Fruit fly (Drosophila melanogaster) whole organism, embryonic: ENCODE data around the gene Mkp3.

ENCODE experiments used
- Ada2b ChIP-seq: fragments of 200-800 bp; sonication (Bioruptor generic); IDR thresholded peaks from 2 replicates; pipeline ENCODE4 v1.3.6; 2022; ENCODE audit warnings: missing biosample characterization, missing genetic modification characterization
- Adf1 ChIP-seq: fragments of 200-800 bp; sonication (Bioruptor generic); IDR thresholded peaks from 2 replicates; pipeline ENCODE4 v1.3.6; 2022; ENCODE audit warnings: missing biosample characterization, missing genetic modification characterization
- B-H2 ChIP-seq: fragments of 200-800 bp; sonication (Bioruptor generic); optimal IDR thresholded peaks from 2 replicates; lab custom pipeline; 2018; ENCODE audit warnings: missing biosample characterization, mild to moderate bottlenecking, missing genetic modification characterization
- BEAF-32 ChIP-seq: fragments of 200-800 bp; sonication (Bioruptor generic); optimal IDR thresholded peaks from 3 replicates; lab custom pipeline; 2017; ENCODE audit warnings: missing biosample characterization, missing genetic modification characterization, mild to moderate bottlenecking, moderate library complexity, missing genetic modification reagents
- Blimp-1 ChIP-seq: fragments of 200-800 bp; sonication (Bioruptor generic); optimal IDR thresholded peaks from 3 replicates; lab custom pipeline; 2018; ENCODE audit warnings: missing biosample characterization, missing genetic modification characterization, mild to moderate bottlenecking, moderate library complexity, missing genetic modification reagents
- CG11093 ChIP-seq: fragments of 200-800 bp; sonication (Bioruptor generic); IDR thresholded peaks from 3 replicates; pipeline ENCODE4 v1.3.6; 2022; ENCODE audit warnings: missing biosample characterization, missing genetic modification characterization
- CG13624 ChIP-seq: fragments of 200-800 bp; sonication (Bioruptor generic); optimal IDR thresholded peaks from 2 replicates; lab custom pipeline; 2016; ENCODE audit warnings: missing biosample characterization, missing genetic modification characterization
- CG15011 ChIP-seq: fragments of 200-800 bp; sonication (Bioruptor generic); optimal IDR thresholded peaks from 3 replicates; lab custom pipeline; 2018; ENCODE audit warnings: missing biosample characterization, mild to moderate bottlenecking, missing genetic modification characterization
- CG17385 ChIP-seq: fragments of 200-800 bp; sonication (Bioruptor generic); optimal IDR thresholded peaks from 3 replicates; lab custom pipeline; 2018; ENCODE audit warnings: missing biosample characterization, mild to moderate bottlenecking, missing genetic modification characterization
- CG17802 ChIP-seq: fragments of 200-800 bp; sonication (Bioruptor generic); optimal IDR thresholded peaks from 2 replicates; lab custom pipeline; 2018; ENCODE audit warnings: missing biosample characterization, mild to moderate bottlenecking, missing genetic modification characterization, moderate library complexity
- CG18476 ChIP-seq: fragments of 200-800 bp; sonication (Bioruptor generic); optimal IDR thresholded peaks from 2 replicates; lab custom pipeline; 2016; ENCODE audit warnings: missing biosample characterization, mild to moderate bottlenecking, missing genetic modification characterization
- CG18599 ChIP-seq: fragments of 200-800 bp; sonication (Bioruptor generic); optimal IDR thresholded peaks from 3 replicates; lab custom pipeline; 2017; ENCODE audit warnings: missing biosample characterization, missing genetic modification characterization, mild to moderate bottlenecking, moderate library complexity, missing genetic modification reagents
- CG32532 ChIP-seq: fragments of 200-800 bp; sonication (Bioruptor generic); IDR thresholded peaks from 2 replicates; pipeline ENCODE4 v1.3.6; 2022; ENCODE audit warnings: missing biosample characterization, missing genetic modification characterization
- CG7556 ChIP-seq: fragments of 200-800 bp; sonication (Bioruptor generic); optimal IDR thresholded peaks from 2 replicates; lab custom pipeline; 2017; ENCODE audit warnings: missing biosample characterization, mild to moderate bottlenecking, missing genetic modification characterization
- CG8281 ChIP-seq: fragments of 200-800 bp; sonication (Bioruptor generic); optimal IDR thresholded peaks from 2 replicates; lab custom pipeline; 2018; ENCODE audit warnings: missing biosample characterization, mild to moderate bottlenecking, missing genetic modification characterization, moderate library complexity
- CG9797 ChIP-seq: fragments of 200-800 bp; sonication (Bioruptor generic); optimal IDR thresholded peaks from 3 replicates; lab custom pipeline; 2018; ENCODE audit warnings: missing biosample characterization, mild to moderate bottlenecking, missing genetic modification characterization
- D19B ChIP-seq: fragments of 200-800 bp; sonication (Bioruptor generic); optimal IDR thresholded peaks from 2 replicates; lab custom pipeline; 2017; ENCODE audit warnings: missing biosample characterization, mild to moderate bottlenecking, missing genetic modification characterization
- Dref ChIP-seq: fragments of 200-800 bp; sonication (Bioruptor generic); IDR thresholded peaks from 2 replicates; pipeline ENCODE4 v1.3.6; 2022; ENCODE audit warnings: missing biosample characterization, missing genetic modification characterization
- HLHmδ ChIP-seq: fragments of 200-800 bp; sonication (Bioruptor generic); optimal IDR thresholded peaks from 2 replicates; lab custom pipeline; 2018; ENCODE audit warnings: missing biosample characterization, mild to moderate bottlenecking, missing genetic modification characterization, moderate library complexity
- HmgZ ChIP-seq: fragments of 200-800 bp; sonication (Bioruptor generic); optimal IDR thresholded peaks from 2 replicates; lab custom pipeline; 2018; ENCODE audit warnings: missing biosample characterization, mild to moderate bottlenecking, missing genetic modification characterization
- NFAT ChIP-seq: fragments of 200-800 bp; sonication (Bioruptor generic); IDR thresholded peaks from 2 replicates; pipeline ENCODE4 v1.3.6; 2022; ENCODE audit warnings: missing biosample characterization, missing genetic modification characterization
- PHDP ChIP-seq: fragments of 200-800 bp; sonication (Bioruptor generic); optimal IDR thresholded peaks from 3 replicates; lab custom pipeline; 2018; ENCODE audit warnings: missing biosample characterization, mild to moderate bottlenecking, missing genetic modification characterization, moderate library complexity
- Scr ChIP-seq: fragments of 200-800 bp; sonication (Bioruptor generic); IDR thresholded peaks from 2 replicates; pipeline ENCODE4 v1.3.6; 2022; ENCODE audit warnings: missing biosample characterization, missing genetic modification characterization; ENCODE audit not compliant: partially characterized antibody
- cad ChIP-seq: fragments of >200 bp; optimal IDR thresholded peaks from 2 replicates; lab custom pipeline; 2017; ENCODE audit warnings: missing biosample characterization, missing genetic modification characterization
- chm ChIP-seq: fragments of 200-800 bp; sonication (Bioruptor generic); IDR thresholded peaks from 2 replicates; pipeline ENCODE4 v1.3.6; 2022; ENCODE audit warnings: missing biosample characterization, missing genetic modification characterization
- crol ChIP-seq: fragments of 200-800 bp; sonication (Bioruptor generic); IDR thresholded peaks from 2 replicates; pipeline ENCODE4 v1.3.6; 2022; ENCODE audit warnings: missing biosample characterization, missing genetic modification characterization
- dm ChIP-seq: fragments of 200-800 bp; sonication (Bioruptor generic); optimal IDR thresholded peaks from 3 replicates; lab custom pipeline; 2016; ENCODE audit warnings: missing biosample characterization, missing genetic modification characterization
- exex ChIP-seq: fragments of 200-800 bp; sonication (Bioruptor generic); optimal IDR thresholded peaks from 4 replicates; lab custom pipeline; 2018; ENCODE audit warnings: missing biosample characterization, mild to moderate bottlenecking, missing genetic modification characterization, moderate library complexity
- gem ChIP-seq: fragments of 200-800 bp; sonication (Bioruptor generic); optimal IDR thresholded peaks from 2 replicates; lab custom pipeline; 2019; ENCODE audit warnings: missing biosample characterization, mild to moderate bottlenecking, missing genetic modification characterization, moderate library complexity
- gsb ChIP-seq: fragments of 200-800 bp; sonication (Bioruptor generic); IDR thresholded peaks from 2 replicates; pipeline ENCODE4 v1.3.6; 2022; ENCODE audit warnings: missing biosample characterization, missing genetic modification characterization
- jumu ChIP-seq: fragments of 200-800 bp; sonication (Bioruptor generic); optimal IDR thresholded peaks from 3 replicates; lab custom pipeline; 2016; ENCODE audit warnings: missing biosample characterization, missing genetic modification characterization
- kay ChIP-seq: fragments of 200-800 bp; sonication (Bioruptor generic); optimal IDR thresholded peaks from 2 replicates; lab custom pipeline; 2016; ENCODE audit warnings: missing biosample characterization, missing genetic modification characterization
- lab ChIP-seq: fragments of 200-800 bp; sonication (Bioruptor generic); optimal IDR thresholded peaks from 3 replicates; lab custom pipeline; 2017; ENCODE audit warnings: missing biosample characterization, missing genetic modification characterization, mild to moderate bottlenecking, moderate library complexity, missing genetic modification reagents
- lola ChIP-seq, 3 experiments: fragments of >200 bp in 2 of 3; fragments of 200-800 bp in 1 of 3; sonication (Bioruptor generic) in 1 of 3; optimal IDR thresholded peaks; 2 replicates each; lab custom pipeline; 2017 to 2019; ENCODE audit warnings: missing biosample characterization in 3 of 3, missing genetic modification characterization in 3 of 3, mild to moderate bottlenecking in 1 of 3, moderate library complexity in 1 of 3
- lov ChIP-seq, 2 experiments: fragments of 200-800 bp in 1 of 2; fragments of >200 bp in 1 of 2; sonication (Bioruptor generic) in 1 of 2; IDR thresholded peaks in 1 of 2; optimal IDR thresholded peaks in 1 of 2; 2 replicates in 1 of 2; 3 replicates in 1 of 2; pipeline versions ENCODE4 v1.3.6 to Lab custom; 2017 to 2022; ENCODE audit warnings: missing biosample characterization in 1 of 2, missing genetic modification characterization in 1 of 2
- mirr ChIP-seq: fragments of 200-800 bp; sonication (Bioruptor generic); optimal IDR thresholded peaks from 3 replicates; lab custom pipeline; 2018; ENCODE audit warnings: missing biosample characterization, mild to moderate bottlenecking, missing genetic modification characterization
- odd ChIP-seq: fragments of 200-800 bp; sonication (Bioruptor generic); optimal IDR thresholded peaks from 2 replicates; lab custom pipeline; 2017; ENCODE audit warnings: missing biosample characterization, mild to moderate bottlenecking, missing genetic modification characterization
- phol ChIP-seq: fragments of 200-800 bp; sonication (Bioruptor generic); optimal IDR thresholded peaks from 3 replicates; lab custom pipeline; 2018; ENCODE audit warnings: missing biosample characterization, mild to moderate bottlenecking, missing genetic modification characterization, moderate library complexity
- psq ChIP-seq: fragments of 200-800 bp; sonication (Bioruptor generic); optimal IDR thresholded peaks from 2 replicates; lab custom pipeline; 2017; ENCODE audit warnings: missing biosample characterization, missing genetic modification characterization
- ranshi ChIP-seq: fragments of 200-800 bp; sonication (Bioruptor generic); IDR thresholded peaks from 2 replicates; pipeline ENCODE4 v1.3.6; 2022; ENCODE audit warnings: missing biosample characterization, missing genetic modification characterization
- sens ChIP-seq: fragments of 200-800 bp; sonication (Bioruptor generic); peaks from one replicate; lab custom pipeline; 2016; ENCODE audit warnings: missing biosample characterization, missing genetic modification characterization
- sens-2 ChIP-seq: fragments of 200-800 bp; sonication (Bioruptor generic); IDR thresholded peaks from 2 replicates; pipeline ENCODE4 v1.3.6; 2022; ENCODE audit warnings: missing biosample characterization, missing genetic modification characterization
- seq ChIP-seq: fragments of 200-800 bp; sonication (Bioruptor generic); IDR thresholded peaks from 2 replicates; pipeline ENCODE4 v1.3.6; 2022; ENCODE audit warnings: missing biosample characterization, missing genetic modification characterization
- sqz ChIP-seq: fragments of 200-800 bp; sonication (Bioruptor generic); optimal IDR thresholded peaks from 3 replicates; lab custom pipeline; 2018; ENCODE audit warnings: missing biosample characterization, mild to moderate bottlenecking, missing genetic modification characterization
- tgo ChIP-seq: fragments of 200-800 bp; sonication (Bioruptor generic); IDR thresholded peaks from 3 replicates; pipeline ENCODE4 v1.3.6; 2022; ENCODE audit warnings: missing biosample characterization, missing genetic modification characterization
- tin ChIP-seq: fragments of 200-800 bp; sonication (Bioruptor generic); optimal IDR thresholded peaks from 3 replicates; lab custom pipeline; 2016; ENCODE audit warnings: missing biosample characterization, missing genetic modification characterization
- toy ChIP-seq: fragments of 200-800 bp; sonication (Bioruptor generic); IDR thresholded peaks from 2 replicates; pipeline ENCODE4 v1.3.6; 2022; ENCODE audit warnings: missing biosample characterization, missing genetic modification characterization
- ttk ChIP-seq: fragments of 200-800 bp; sonication (Bioruptor generic); IDR thresholded peaks from 2 replicates; pipeline ENCODE4 v2.1.2; 2022; ENCODE audit warnings: missing biosample characterization, missing genetic modification characterization
- twi ChIP-seq: fragments of 200-800 bp; optimal IDR thresholded peaks from 2 replicates; lab custom pipeline; 2019; ENCODE audit warnings: missing biosample characterization, mild to moderate bottlenecking, missing genetic modification characterization, moderate library complexity
- vnd ChIP-seq: fragments of 200-800 bp; sonication (Bioruptor generic); IDR thresholded peaks from 3 replicates; pipeline ENCODE4 v1.3.6; 2022; ENCODE audit warnings: missing biosample characterization, missing genetic modification characterization; ENCODE audit not compliant: partially characterized antibody

The Mkp3 gene

DNA sequence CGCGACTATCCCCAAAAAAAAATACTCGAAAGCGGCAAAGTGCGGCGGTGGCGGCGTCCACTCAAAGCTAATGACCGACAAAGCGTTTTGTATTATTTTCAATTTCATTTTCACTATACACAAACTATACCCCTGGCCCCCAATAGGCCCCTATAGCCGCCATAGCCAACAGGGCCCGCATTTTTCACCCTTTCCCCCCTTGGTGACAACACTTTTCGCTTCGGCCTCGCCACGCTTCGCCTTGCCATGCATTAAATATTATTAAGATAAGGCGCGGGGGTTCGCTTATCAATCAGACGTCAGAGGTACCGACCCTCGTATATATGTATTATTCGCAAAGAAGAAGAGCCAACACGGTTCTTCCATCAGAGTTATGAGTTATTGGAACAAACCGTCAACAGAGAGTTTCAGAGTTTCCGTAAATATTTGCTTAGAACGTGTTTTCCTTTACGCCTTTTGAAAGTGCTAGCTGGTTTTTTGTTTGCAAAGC is 46.0 kb downstream of the Mkp3 start (continued):
- TF ChIP-seq lola (GFP tag; optimal IDR thresholded peaks at IDR 0.05; lab: Kevin White, UChicago) (peak in 1 of 3 experiments; percentile 2), tin (no peak), vnd (GFP tag; lab: Robert Waterston, UW) (no peak), PHDP (peak; percentile 38), exex (tag; lab: Kevin White, UChicago) (peak; percentile 92), D19B (GFP tag; lab: Kevin White, UChicago) (no peak), sqz (GFP tag; lab: Kevin White, UChicago) (no peak), seq (GFP tag; lab: Robert Waterston, UW) (0 out of 2 replicates have a peak, but pooled peaks have one; percentile 18), Blimp-1 (GFP tag; lab: Kevin White, UChicago) (peak; percentile 72), CG17802 (tag; lab: Kevin White, UChicago) (no peak), chm (GFP tag; lab: Robert Waterston, UW) (no peak), NFAT (GFP tag; lab: Robert Waterston, UW) (no peak), CG7556 (GFP tag; lab: Kevin White, UChicago) (no peak), CG8281 (no peak), CG18476 (no peak), CG13624 (no peak), CG11093 (GFP tag; lab: Robert Waterston, UW) (no peak), Scr (no peak), Adf1 (GFP tag; lab: Robert Waterston, UW) (peak; percentile 64), CG15011 (GFP tag; lab: Kevin White, UChicago) (peak; percentile 4), sens (peak; percentile 74), odd (GFP tag; lab: Kevin White, UChicago) (peak; percentile 16), cad (no peak), gsb (no peak), psq (no peak), lov (optimal IDR thresholded peaks at IDR 0.05; lab: Kevin White, UChicago) (no peak), lov (GFP tag; IDR thresholded peaks at IDR 0.05; lab: Robert Waterston, UW) (no peak), CG17385 (GFP tag; lab: Kevin White, UChicago) (peak; percentile 67), gem (tag; lab: Kevin White, UChicago) (peak; percentile 1), phol (tag; lab: Kevin White, UChicago) (no peak), BEAF-32 (GFP tag; lab: Kevin White, UChicago) (no peak), Ada2b (GFP tag; lab: Robert Waterston, UW) (no peak), CG9797 (GFP tag; lab: Kevin White, UChicago) (no peak), CG32532 (GFP tag; lab: Robert Waterston, UW) (peak; percentile 36; the same call in 1 of the 2 replicates), kay (GFP tag; lab: Kevin White, UChicago) (peak; percentile 7), dm (GFP tag; lab: Kevin White, UChicago) (no peak), HmgZ (peak; percentile 78), B-H2 (GFP tag; lab: Kevin White, UChicago) (peak; percentile 9), CG18599 (no peak), ranshi (GFP tag; lab: Robert Waterston, UW) (no peak), jumu (GFP tag; lab: Kevin White, UChicago) (no peak), tgo (GFP tag; lab: Robert Waterston, UW) (no peak), Dref (no peak), sens-2 (no peak), HLHmδ (GFP tag; lab: Kevin White, UChicago) (no peak), ttk (GFP tag; lab: Robert Waterston, UW) (no peak), crol (GFP tag; lab: Robert Waterston, UW) (peak; percentile 98), toy (GFP tag; lab: Robert Waterston, UW) (no peak), mirr (GFP tag; lab: Kevin White, UChicago) (peak; percentile 94), lab (GFP tag; lab: Kevin White, UChicago) (peak; percentile 82), twi (tag; lab: Kevin White, UChicago) (no peak)
